Fruit fly (Drosophila melanogaster) whole organism, embryonic: ENCODE results near the gene CG42342.

ENCODE experiments used
- Adf1 ChIP-seq: fragments of 200-800 bp; sonication (Bioruptor generic); IDR thresholded peaks from 2 replicates; pipeline ENCODE4 v1.3.6; 2022; ENCODE audit warnings: missing biosample characterization, missing genetic modification characterization
- CG10209 ChIP-seq: fragments of 200-800 bp; sonication (Bioruptor generic); optimal IDR thresholded peaks from 3 replicates; lab custom pipeline; 2017; ENCODE audit warnings: missing biosample characterization, mild to moderate bottlenecking, missing genetic modification characterization, missing genetic modification reagents
- CG11696 ChIP-seq: fragments of 200-800 bp; sonication (Bioruptor generic); IDR thresholded peaks from 2 replicates; pipeline ENCODE4 v1.3.6; 2022; ENCODE audit warnings: missing biosample characterization, missing genetic modification characterization
- CG12155 ChIP-seq: fragments of 200-800 bp; sonication (Bioruptor generic); optimal IDR thresholded peaks from 3 replicates; lab custom pipeline; 2016; ENCODE audit warnings: missing biosample characterization, missing genetic modification characterization
- CG12659 ChIP-seq: fragments of 200-800 bp; sonication (Bioruptor generic); optimal IDR thresholded peaks from 3 replicates; lab custom pipeline; 2017; ENCODE audit warnings: mild to moderate bottlenecking, missing biosample characterization, missing genetic modification reagents, missing genetic modification characterization
- CG15514 ChIP-seq: fragments of 200-800 bp; sonication (Bioruptor generic); optimal IDR thresholded peaks from 3 replicates; lab custom pipeline; 2017; ENCODE audit warnings: missing biosample characterization, missing genetic modification characterization, mild to moderate bottlenecking, moderate library complexity, missing genetic modification reagents
- CG1603 ChIP-seq: fragments of 200-800 bp; sonication (Bioruptor generic); optimal IDR thresholded peaks from 2 replicates; lab custom pipeline; 2019; ENCODE audit warnings: missing biosample characterization, mild to moderate bottlenecking, missing genetic modification characterization, moderate library complexity
- CG17612 ChIP-seq: fragments of 200-800 bp; sonication (Bioruptor generic); IDR thresholded peaks from 2 replicates; pipeline ENCODE4 v1.3.6; 2022; ENCODE audit warnings: missing biosample characterization, missing genetic modification characterization
- CG4360 ChIP-seq: fragments of 200-800 bp; sonication (Bioruptor generic); IDR thresholded peaks from 2 replicates; pipeline ENCODE4 v1.3.6; 2022; ENCODE audit warnings: missing biosample characterization, missing genetic modification characterization
- CG43689 ChIP-seq: fragments of 200-800 bp; sonication (Bioruptor generic); IDR thresholded peaks from 2 replicates; pipeline ENCODE4 v1.3.6; 2022; ENCODE audit warnings: missing biosample characterization, missing genetic modification characterization
- CG6175 ChIP-seq: fragments of 200-800 bp; sonication (Bioruptor generic); IDR thresholded peaks from 3 replicates; pipeline ENCODE4 v1.3.6; 2022; ENCODE audit warnings: missing biosample characterization, missing genetic modification characterization
- CG7357 ChIP-seq: fragments of 200-800 bp; sonication (Bioruptor generic); IDR thresholded peaks from 3 replicates; pipeline ENCODE4 v1.3.6; 2022; ENCODE audit warnings: missing biosample characterization, missing genetic modification characterization
- CG8089 ChIP-seq: fragments of 200-800 bp; sonication (Bioruptor generic); optimal IDR thresholded peaks from 3 replicates; lab custom pipeline; 2016; ENCODE audit warnings: missing biosample characterization, missing genetic modification characterization
- CG8290 ChIP-seq, 3 experiments: fragments of 200-800 bp; sonication (Bioruptor generic); optimal IDR thresholded peaks; 2 replicates each; lab custom pipeline; 2016 to 2019; ENCODE audit warnings: missing biosample characterization in 3 of 3, missing genetic modification characterization in 3 of 3, mild to moderate bottlenecking in 2 of 3, moderate library complexity in 1 of 3
- CG8388 ChIP-seq: fragments of 200-800 bp; sonication (Bioruptor generic); optimal IDR thresholded peaks from 2 replicates; lab custom pipeline; 2019; ENCODE audit warnings: missing biosample characterization, mild to moderate bottlenecking, missing genetic modification characterization, moderate library complexity
- CG8765 ChIP-seq: fragments of 200-800 bp; sonication (Bioruptor generic); IDR thresholded peaks from 2 replicates; pipeline ENCODE4 v1.3.6; 2022; ENCODE audit warnings: missing biosample characterization, missing genetic modification characterization
- Camta ChIP-seq: fragments of 200-800 bp; sonication (Bioruptor generic); optimal IDR thresholded peaks from 2 replicates; lab custom pipeline; 2016; ENCODE audit warnings: missing biosample characterization, missing genetic modification characterization
- Dip2 ChIP-seq: fragments of 200-800 bp; sonication (Bioruptor generic); IDR thresholded peaks from 2 replicates; pipeline ENCODE4 v1.3.6; 2022; ENCODE audit warnings: missing biosample characterization, missing genetic modification characterization
- E2f2 ChIP-seq: fragments of 200-800 bp; sonication (Bioruptor generic); IDR thresholded peaks from 2 replicates; pipeline ENCODE4 v1.3.6; 2022; ENCODE audit warnings: missing biosample characterization, missing genetic modification characterization
- Max ChIP-seq: fragments of 200-800 bp; sonication (Bioruptor generic); optimal IDR thresholded peaks from 2 replicates; lab custom pipeline; 2016; ENCODE audit warnings: missing biosample characterization, mild to moderate bottlenecking, missing genetic modification characterization
- Optix ChIP-seq: fragments of 200-800 bp; sonication (Bioruptor generic); IDR thresholded peaks from 3 replicates; pipeline ENCODE4 v1.3.6; 2022; ENCODE audit warnings: missing biosample characterization, missing genetic modification characterization
- Rfx ChIP-seq: fragments of 200-800 bp; sonication (Bioruptor generic); IDR thresholded peaks from 2 replicates; pipeline ENCODE4 v1.3.6; 2022; ENCODE audit warnings: missing biosample characterization, missing genetic modification characterization
- Six4 ChIP-seq: fragments of 200-800 bp; sonication (Bioruptor generic); optimal IDR thresholded peaks from 2 replicates; lab custom pipeline; 2016; ENCODE audit warnings: missing biosample characterization, missing genetic modification characterization
- Sry-β ChIP-seq: fragments of 200-800 bp; sonication (Bioruptor generic); optimal IDR thresholded peaks from 2 replicates; lab custom pipeline; 2018; ENCODE audit warnings: missing biosample characterization, mild to moderate bottlenecking, missing genetic modification characterization, moderate library complexity
- Stat92E ChIP-seq, 3 experiments: fragments of >200 bp in 2 of 3; fragments of 200-800 bp in 1 of 3; sonication (Bioruptor generic) in 1 of 3; optimal IDR thresholded peaks; 2 replicates each; lab custom pipeline; 2017 to 2019; ENCODE audit warnings: missing biosample characterization in 3 of 3, missing genetic modification characterization in 3 of 3, mild to moderate bottlenecking in 1 of 3, moderate library complexity in 1 of 3
- Tbp ChIP-seq: fragments of >200 bp; optimal IDR thresholded peaks from 2 replicates; lab custom pipeline; 2018; ENCODE audit warnings: missing biosample characterization, missing genetic modification characterization
- Xbp1 ChIP-seq: fragments of 200-800 bp; sonication (Bioruptor generic); optimal IDR thresholded peaks from 3 replicates; lab custom pipeline; 2016; ENCODE audit warnings: missing biosample characterization, mild to moderate bottlenecking, missing genetic modification characterization
- aop ChIP-seq: fragments of 200-800 bp; sonication (Bioruptor generic); IDR thresholded peaks from 2 replicates; pipeline ENCODE4 v1.3.6; 2022; ENCODE audit warnings: missing biosample characterization, missing genetic modification characterization
- chn ChIP-seq: fragments of 200-800 bp; sonication (Bioruptor generic); optimal IDR thresholded peaks from 2 replicates; lab custom pipeline; 2016; ENCODE audit warnings: missing biosample characterization, missing genetic modification characterization
- crc ChIP-seq: fragments of 200-800 bp; sonication (Bioruptor generic); optimal IDR thresholded peaks from 2 replicates; lab custom pipeline; 2016; ENCODE audit warnings: missing biosample characterization, missing genetic modification characterization
- danr ChIP-seq: fragments of 200-800 bp; sonication (Bioruptor generic); IDR thresholded peaks from 2 replicates; pipeline ENCODE4 v1.3.6; 2022; ENCODE audit warnings: missing biosample characterization, missing genetic modification characterization
- dysf ChIP-seq: fragments of 200-800 bp; sonication (Bioruptor generic); IDR thresholded peaks from 3 replicates; pipeline ENCODE4 v1.3.6; 2022; ENCODE audit warnings: missing biosample characterization, missing genetic modification characterization
- en ChIP-seq: fragments of 200-800 bp; sonication (Bioruptor generic); optimal IDR thresholded peaks from 2 replicates; lab custom pipeline; 2016; ENCODE audit warnings: missing biosample characterization, missing genetic modification characterization
- eve ChIP-seq, 2 experiments: fragments of >200 bp; optimal IDR thresholded peaks; 2 replicates each; lab custom pipeline; 2017; ENCODE audit warnings: missing biosample characterization in 2 of 2, missing genetic modification characterization in 2 of 2
- grau ChIP-seq: fragments of 200-800 bp; optimal IDR thresholded peaks from 3 replicates; lab custom pipeline; 2019; ENCODE audit warnings: missing biosample characterization, mild to moderate bottlenecking, missing genetic modification characterization, moderate library complexity
- gsb ChIP-seq: fragments of 200-800 bp; sonication (Bioruptor generic); IDR thresholded peaks from 2 replicates; pipeline ENCODE4 v1.3.6; 2022; ENCODE audit warnings: missing biosample characterization, missing genetic modification characterization
- her ChIP-seq: fragments of 200-800 bp; sonication (Bioruptor generic); optimal IDR thresholded peaks from 2 replicates; lab custom pipeline; 2016; ENCODE audit warnings: missing biosample characterization, missing genetic modification characterization
- jigr1 ChIP-seq: fragments of 200-800 bp; sonication (Bioruptor generic); IDR thresholded peaks from 3 replicates; pipeline ENCODE4 v1.3.6; 2022; ENCODE audit warnings: missing biosample characterization, missing genetic modification characterization
- knrl ChIP-seq: fragments of 200-800 bp; sonication (Bioruptor generic); IDR thresholded peaks from 3 replicates; pipeline ENCODE4 v1.3.6; 2022; ENCODE audit warnings: missing biosample characterization, missing genetic modification characterization; ENCODE audit not compliant: partially characterized antibody
- oc ChIP-seq: fragments of 200-800 bp; sonication (Bioruptor generic); optimal IDR thresholded peaks from 2 replicates; lab custom pipeline; 2018; ENCODE audit warnings: missing biosample characterization, mild to moderate bottlenecking, missing genetic modification characterization, moderate library complexity
- pan ChIP-seq, 4 experiments: fragments of >200 bp in 3 of 4; fragments of 200-800 bp in 1 of 4; sonication (Bioruptor generic) in 1 of 4; optimal IDR thresholded peaks in 3 of 4; IDR thresholded peaks in 1 of 4; 2 replicates each; pipeline versions ENCODE4 v1.3.6 to Lab custom; 2017 to 2022; ENCODE audit warnings: missing biosample characterization in 2 of 4, missing genetic modification characterization in 2 of 4, mixed read lengths in 1 of 4
- pho ChIP-seq: fragments of 200-800 bp; sonication (Bioruptor generic); optimal IDR thresholded peaks from 2 replicates; lab custom pipeline; 2016; ENCODE audit warnings: missing biosample characterization, missing genetic modification characterization
- phol ChIP-seq: fragments of 200-800 bp; sonication (Bioruptor generic); optimal IDR thresholded peaks from 3 replicates; lab custom pipeline; 2018; ENCODE audit warnings: missing biosample characterization, mild to moderate bottlenecking, missing genetic modification characterization, moderate library complexity
- pnt ChIP-seq: fragments of 200-800 bp; sonication (Bioruptor generic); optimal IDR thresholded peaks from 3 replicates; lab custom pipeline; 2016; ENCODE audit warnings: missing biosample characterization, missing genetic modification characterization
- psq ChIP-seq: fragments of 200-800 bp; sonication (Bioruptor generic); optimal IDR thresholded peaks from 2 replicates; lab custom pipeline; 2017; ENCODE audit warnings: missing biosample characterization, missing genetic modification characterization
- rib ChIP-seq: fragments of 200-800 bp; sonication (Bioruptor generic); IDR thresholded peaks from 2 replicates; pipeline ENCODE4 v1.3.6; 2022; ENCODE audit warnings: missing biosample characterization, missing genetic modification characterization
- salm ChIP-seq: fragments of 200-800 bp; sonication (Bioruptor generic); optimal IDR thresholded peaks from 2 replicates; lab custom pipeline; 2018; ENCODE audit warnings: missing biosample characterization, mild to moderate bottlenecking, missing genetic modification characterization
- tgo ChIP-seq: fragments of 200-800 bp; sonication (Bioruptor generic); IDR thresholded peaks from 3 replicates; pipeline ENCODE4 v1.3.6; 2022; ENCODE audit warnings: missing biosample characterization, missing genetic modification characterization
- tio ChIP-seq: fragments of 200-800 bp; sonication (Bioruptor generic); optimal IDR thresholded peaks from 2 replicates; lab custom pipeline; 2017; ENCODE audit warnings: missing biosample characterization, missing genetic modification characterization, inconsistent platforms
- zfh1 ChIP-seq: fragments of 200-800 bp; sonication (Bioruptor generic); IDR thresholded peaks from 3 replicates; pipeline ENCODE4 v1.3.6; 2022; ENCODE audit warnings: missing biosample characterization, missing genetic modification characterization

CG42342 gene

dm6 chr3R:16573483-16574145 lies 71.0 kb downstream of the CG42342 start, which contains the start of gene CG14903 (continued):
- TF ChIP-seq CG12155 (GFP tag; lab: Kevin White, UChicago) (peak; percentile 24), her (GFP tag; lab: Kevin White, UChicago) (no peak), CG17612 (GFP tag; lab: Robert Waterston, UW) (no peak), CG12659 (GFP tag; lab: Kevin White, UChicago) (peak; percentile 40), danr (GFP tag; lab: Robert Waterston, UW) (no peak), oc (tag; lab: Kevin White, UChicago) (no peak), gsb (GFP tag; lab: Robert Waterston, UW) (no peak), CG1603 (peak; percentile 32), knrl (GFP tag; lab: Robert Waterston, UW) (peak; percentile 82), en (GFP tag; lab: Kevin White, UChicago) (no peak), CG8290 (GFP tag; optimal IDR thresholded peaks at IDR 0.05; lab: Kevin White, UChicago) (peak; percentile 48), CG8290 (tag; optimal IDR thresholded peaks at IDR 0.05; lab: Kevin White, UChicago) (no peak), pho (GFP tag; lab: Kevin White, UChicago) (peak; percentile 27), dysf (GFP tag; lab: Robert Waterston, UW) (no peak), Tbp (GFP tag; lab: Kevin White, UChicago) (no peak), rib (GFP tag; lab: Robert Waterston, UW) (no peak), E2f2 (GFP tag; lab: Robert Waterston, UW) (peak; percentile 80), salm (tag; lab: Kevin White, UChicago) (no peak), Dip2 (GFP tag; lab: Robert Waterston, UW) (peak; percentile 94), pnt (GFP tag; lab: Kevin White, UChicago) (peak; percentile 19), Rfx (GFP tag; lab: Robert Waterston, UW) (peak; percentile 33; the same call in 1 of the 2 replicates), CG43689 (no peak), zfh1 (GFP tag; lab: Robert Waterston, UW) (no peak), psq (GFP tag; lab: Kevin White, UChicago) (no peak), Optix (no peak), CG8765 (no peak; the same call in 1 of the 2 replicates), pan (optimal IDR thresholded peaks at IDR 0.05; lab: Kevin White, UChicago) (no peak), pan (GFP tag; optimal IDR thresholded peaks at IDR 0.05 in 1 of 2, IDR thresholded peaks at IDR 0.05 in 1 of 2) (no peak), CG7357 (GFP tag; lab: Robert Waterston, UW) (no peak), jigr1 (no peak), aop (GFP tag; lab: Robert Waterston, UW) (no peak), CG8388 (GFP tag; lab: Kevin White, UChicago) (no peak), phol (peak; percentile 71), CG4360 (GFP tag; lab: Robert Waterston, UW) (no peak), crc (no peak), Xbp1 (GFP tag; lab: Kevin White, UChicago) (peak; percentile 47), CG6175 (GFP tag; lab: Robert Waterston, UW) (no peak), CG8089 (GFP tag; lab: Kevin White, UChicago) (no peak), Adf1 (GFP tag; lab: Robert Waterston, UW) (no peak), CG15514 (no peak), tgo (no peak), Camta (GFP tag; lab: Kevin White, UChicago) (no peak), CG10209 (GFP tag; lab: Kevin White, UChicago) (no peak), chn (peak; percentile 26), eve (GFP tag; optimal IDR thresholded peaks at IDR 0.05; lab: Kevin White, UChicago) (no peak), Six4 (GFP tag; lab: Kevin White, UChicago) (no peak), grau (tag; lab: Kevin White, UChicago) (no peak), Stat92E (GFP tag; optimal IDR thresholded peaks at IDR 0.05; lab: Kevin White, UChicago) (no peak), CG11696 (GFP tag; lab: Robert Waterston, UW) (no peak), Sry-β (GFP tag; lab: Kevin White, UChicago) (no peak), tio (peak; percentile 34), Max (peak; percentile 27)
